Fruit fly (Drosophila melanogaster): ENCODE data around the gene D2hgdh.

Gene D2hgdh

dm6 chrX:2136831-2137452 lies 4.3 kb upstream of the D2hgdh start (continued):
- no peak for TF ChIP-seq tna (GFP tag; IDR thresholded peaks at IDR 0.05; ENCODE audit: partially characterized antibody)
- TF ChIP-seq gsb (GFP tag; IDR thresholded peaks at IDR 0.05) = peak; percentile 100
- peak; percentile 100 for TF ChIP-seq Sox102F (GFP tag; optimal IDR thresholded peaks at IDR 0.05)
- peak; percentile 100 for TF ChIP-seq mirr (GFP tag; optimal IDR thresholded peaks at IDR 0.05)
- peak; percentile 100 for TF ChIP-seq Med (GFP tag)
- peak; percentile 100 for TF ChIP-seq pb (GFP tag; optimal IDR thresholded peaks at IDR 0.05)
- peak; percentile 97 for TF ChIP-seq Myb (GFP tag; optimal IDR thresholded peaks at IDR 0.05)
- peak; percentile 100 for TF ChIP-seq CG10654 (GFP tag; optimal IDR thresholded peaks at IDR 0.05)
- TF ChIP-seq CG18011 (GFP tag; optimal IDR thresholded peaks at IDR 0.05) = peak; percentile 92
- TF ChIP-seq lola (GFP tag; optimal IDR thresholded peaks at IDR 0.05) = peak in 1 of 3 experiments; percentile 100
- TF ChIP-seq Oli (tag; optimal IDR thresholded peaks at IDR 0.05) = peak; percentile 100
- TF ChIP-seq CG17385 (GFP tag; optimal IDR thresholded peaks at IDR 0.05) = peak; percentile 100
- TF ChIP-seq CG34224 (GFP tag; IDR thresholded peaks at IDR 0.05; ENCODE audit: partially characterized antibody) = no peak; the same call in 2 of the 3 replicates
- TF ChIP-seq ems (GFP tag; optimal IDR thresholded peaks at IDR 0.05) = peak; percentile 100
- peak; percentile 97 for TF ChIP-seq Ets97D (GFP tag; optimal IDR thresholded peaks at IDR 0.05)
- TF ChIP-seq CG12071 (GFP tag; optimal IDR thresholded peaks at IDR 0.05) = peak; percentile 100
- TF ChIP-seq bowl (GFP tag; IDR thresholded peaks at IDR 0.05) = peak; percentile 100
- TF ChIP-seq CG1832 (GFP tag; optimal IDR thresholded peaks at IDR 0.05) = peak; percentile 98
- no peak for TF ChIP-seq hbn (GFP tag; IDR thresholded peaks at IDR 0.05; ENCODE audit: partially characterized antibody)
- TF ChIP-seq Dek (tag; optimal IDR thresholded peaks at IDR 0.05) = peak; percentile 100
- TF ChIP-seq CG3847 (GFP tag; IDR thresholded peaks at IDR 0.05) = peak; percentile 100
- TF ChIP-seq seq (GFP tag; IDR thresholded peaks at IDR 0.05) = peak; percentile 100
- TF ChIP-seq caup (GFP tag; optimal IDR thresholded peaks at IDR 0.05; ENCODE audit: severe bottlenecking) = peak; percentile 100
- peak; percentile 100 for TF ChIP-seq klu (GFP tag; IDR thresholded peaks at IDR 0.05)
- TF ChIP-seq CG31388 (GFP tag; optimal IDR thresholded peaks at IDR 0.05) = peak; percentile 100
- TF ChIP-seq CG12155 (GFP tag; optimal IDR thresholded peaks at IDR 0.05) = peak; percentile 99
- TF ChIP-seq sima (GFP tag; optimal IDR thresholded peaks at IDR 0.05) = peak; percentile 99
- TF ChIP-seq CG10209 (GFP tag; optimal IDR thresholded peaks at IDR 0.05) = peak; percentile 100
- TF ChIP-seq Hr51 (GFP tag; optimal IDR thresholded peaks at IDR 0.05) = peak; percentile 100
- TF ChIP-seq E2f1 (GFP tag; IDR thresholded peaks at IDR 0.05) = peak; percentile 100
- peak; percentile 100 for TF ChIP-seq dan (GFP tag; IDR thresholded peaks at IDR 0.05)
- peak; percentile 98 for TF ChIP-seq CG6254 (GFP tag; optimal IDR thresholded peaks at IDR 0.05)
- peak; percentile 100 for TF ChIP-seq CG32767 (GFP tag; IDR thresholded peaks at IDR 0.05)
- TF ChIP-seq tio (GFP tag; optimal IDR thresholded peaks at IDR 0.05) = peak; percentile 99
- peak; percentile 100 for TF ChIP-seq CG17612 (GFP tag; IDR thresholded peaks at IDR 0.05)
- TF ChIP-seq Hand (GFP tag; optimal IDR thresholded peaks at IDR 0.05) = peak; percentile 99
- peak; percentile 100 for TF ChIP-seq CG10565 (GFP tag; optimal IDR thresholded peaks at IDR 0.05)
- peak; percentile 100 for TF ChIP-seq pho (GFP tag; optimal IDR thresholded peaks at IDR 0.05)
- TF ChIP-seq CG1529 (GFP tag; optimal IDR thresholded peaks at IDR 0.05) = peak; percentile 100
- peak; percentile 100 for TF ChIP-seq CG16779 (GFP tag; IDR thresholded peaks at IDR 0.05)
- peak; percentile 100 for TF ChIP-seq CG12744 (GFP tag; optimal IDR thresholded peaks at IDR 0.05)
- TF ChIP-seq nerfin-1 (tag; optimal IDR thresholded peaks at IDR 0.05) = peak; percentile 100
- TF ChIP-seq crol (GFP tag; IDR thresholded peaks at IDR 0.05) = peak; percentile 96
- TF ChIP-seq B-H2 (GFP tag; optimal IDR thresholded peaks at IDR 0.05) = peak; percentile 99
- peak; percentile 100 for TF ChIP-seq bcd (GFP tag; optimal IDR thresholded peaks at IDR 0.05)
- peak; percentile 89 for TF ChIP-seq CG7928 (GFP tag; optimal IDR thresholded peaks at IDR 0.05)
- TF ChIP-seq CG10959 (GFP tag; IDR thresholded peaks at IDR 0.05) = peak; percentile 100
- peak; percentile 100 for TF ChIP-seq CG2120 (GFP tag; optimal IDR thresholded peaks at IDR 0.05)
- TF ChIP-seq Lhr (GFP tag; optimal IDR thresholded peaks at IDR 0.05) = peak; percentile 99
